Worm (Caenorhabditis elegans): ENCODE measurements around the gene oac-24.

- TF ChIP-seq egl-27 (tag; optimal IDR thresholded peaks at IDR 0.05) (no peak), nhr-12 (tag; optimal IDR thresholded peaks at IDR 0.05) (no peak), ces-1 (GFP tag; optimal IDR thresholded peaks at IDR 0.05) (no peak), snpc-4 (tag; optimal IDR thresholded peaks at IDR 0.05) (no peak), rnt-1 (tag; optimal IDR thresholded peaks at IDR 0.05) (no peak), ceh-90 (tag; optimal IDR thresholded peaks at IDR 0.05) (no peak), nhr-20 (tag; optimal IDR thresholded peaks at IDR 0.05) (no peak)
Measured at ce11 chrV:4672487-4672886, 38.1 kb upstream of the oac-24 start, which contains the start of gene K03B4.9.

Data from whole organism, L1 larva.